Worm (Caenorhabditis elegans) whole organism, young adult: ENCODE measurements around the gene F35E12.10.
A peak's percentile ranks its signal among the peaks of the same experiment; 100 is the strongest.

ENCODE experiments used
- B0019.2 ChIP-seq: fragments of 200-800 bp; sonication (Bioruptor generic); conservative IDR thresholded peaks from 2 replicates; pipeline ENCODE4 v1.3.6; 2022; ENCODE audit warnings: missing genetic modification reagents, missing genetic modification characterization, missing compliant biosample characterization
- D2030.7 ChIP-seq: fragments of 200-800 bp; sonication (Bioruptor generic); IDR thresholded peaks from 2 replicates; pipeline ENCODE4 v1.3.6; 2022; ENCODE audit warnings: missing genetic modification reagents, missing genetic modification characterization, missing compliant biosample characterization
- F23B12.7 ChIP-seq: sonication (generic microtip); optimal IDR thresholded peaks from 2 replicates; lab custom pipeline; 2017; ENCODE audit warnings: missing genetic modification characterization, mild to moderate bottlenecking, missing compliant biosample characterization, antibody characterized with exemption, moderate library complexity; ENCODE audit not compliant: insufficient read depth
- F33H1.4 ChIP-seq: fragments of 200-800 bp; sonication (Bioruptor generic); IDR thresholded peaks from 2 replicates; pipeline ENCODE4 v1.3.6; 2022; ENCODE audit warnings: missing genetic modification reagents, missing genetic modification characterization, missing compliant biosample characterization
- F37B4.10 ChIP-seq: fragments of 200-800 bp; sonication (Bioruptor generic); IDR thresholded peaks from 2 replicates; pipeline ENCODE4 v1.3.6; 2022; ENCODE audit warnings: missing genetic modification characterization, missing compliant biosample characterization
- ama-1 ChIP-seq, 3 experiments: fragments of 150-350 bp in 1 of 3; sonication (generic microtip) in 2 of 3; optimal IDR thresholded peaks; 2 replicates each; lab custom pipeline; 2014 to 2018; ENCODE audit warnings: missing biosample characterization in 2 of 3, missing genetic modification characterization in 2 of 3, missing genetic modification reagents in 2 of 3
- atf-7 ChIP-seq: sonication (generic microtip); optimal IDR thresholded peaks from 2 replicates; lab custom pipeline; 2017; ENCODE audit warnings: mild to moderate bottlenecking, missing genetic modification characterization, missing compliant biosample characterization
- attf-5 ChIP-seq: fragments of 200-800 bp; sonication (Bioruptor generic); optimal IDR thresholded peaks from 2 replicates; lab custom pipeline; 2018; ENCODE audit warnings: mild to moderate bottlenecking, missing genetic modification characterization, missing compliant biosample characterization
- bed-2 ChIP-seq: fragments of 200-800 bp; sonication (Bioruptor generic); IDR thresholded peaks from 2 replicates; pipeline ENCODE4 v1.3.6; 2022; ENCODE audit warnings: missing genetic modification reagents, missing genetic modification characterization, missing compliant biosample characterization
- ceh-100 ChIP-seq: fragments of 200-800 bp; sonication (Bioruptor generic); IDR thresholded peaks from 2 replicates; pipeline ENCODE4 v1.3.6; 2022; ENCODE audit warnings: missing genetic modification reagents, missing genetic modification characterization, missing compliant biosample characterization
- ceh-58 ChIP-seq: fragments of 200-800 bp; sonication (Bioruptor generic); IDR thresholded peaks from 2 replicates; pipeline ENCODE4 v1.3.6; 2022; ENCODE audit warnings: missing genetic modification characterization, missing compliant biosample characterization
- die-1 ChIP-seq: sonication (generic microtip); optimal IDR thresholded peaks from 2 replicates; lab custom pipeline; 2016; ENCODE audit warnings: missing genotype, mild to moderate bottlenecking, missing genetic modification characterization, missing compliant biosample characterization
- dox-1 ChIP-seq: fragments of 200-800 bp; sonication (Bioruptor generic); IDR thresholded peaks from 2 replicates; pipeline ENCODE4 v1.3.6; 2022; ENCODE audit warnings: missing genetic modification reagents, missing genetic modification characterization, missing compliant biosample characterization
- efl-1 ChIP-seq: fragments of 150-350 bp; optimal IDR thresholded peaks from 2 replicates; lab custom pipeline; 2014; ENCODE audit warnings: missing biosample characterization, missing genetic modification reagents, missing genetic modification characterization
- hmg-1.2 ChIP-seq: fragments of 200-800 bp; sonication (Bioruptor generic); IDR thresholded peaks from 2 replicates; pipeline ENCODE4 v1.3.6; 2022; ENCODE audit warnings: missing genetic modification reagents, missing genetic modification characterization, missing compliant biosample characterization
- hsf-1 ChIP-seq: fragments of 200-800 bp; sonication (Bioruptor generic); IDR thresholded peaks from 2 replicates; pipeline ENCODE4 v1.3.6; 2022; ENCODE audit warnings: missing genetic modification reagents, missing genetic modification characterization, missing compliant biosample characterization
- lin-35 ChIP-seq, 3 experiments: fragments of 150-350 bp in 2 of 3; sonication (generic microtip) in 1 of 3; optimal IDR thresholded peaks; 2 replicates each; lab custom pipeline; 2014 to 2018; ENCODE audit warnings: missing biosample characterization in 3 of 3, missing genetic modification characterization in 3 of 3, missing genetic modification reagents in 3 of 3
- lir-1 ChIP-seq: fragments of 200-800 bp; sonication (Bioruptor generic); conservative IDR thresholded peaks from 2 replicates; pipeline ENCODE4 v1.3.6; 2022; ENCODE audit warnings: missing genetic modification reagents, missing genetic modification characterization, missing compliant biosample characterization
- lsl-1 ChIP-seq: fragments of 200-800 bp; sonication (Bioruptor generic); optimal IDR thresholded peaks from 2 replicates; lab custom pipeline; 2018; ENCODE audit warnings: mild to moderate bottlenecking, missing genetic modification characterization, moderate library complexity, missing compliant biosample characterization
- madf-6 ChIP-seq: fragments of 200-800 bp; sonication (Bioruptor generic); IDR thresholded peaks from 2 replicates; pipeline ENCODE4 v1.3.6; 2022; ENCODE audit warnings: missing genetic modification reagents, missing genetic modification characterization, missing compliant biosample characterization
- madf-8 ChIP-seq: fragments of 200-800 bp; sonication (Bioruptor generic); conservative IDR thresholded peaks from 2 replicates; pipeline ENCODE4 v1.3.6; 2022; ENCODE audit warnings: missing genetic modification reagents, missing genetic modification characterization, missing compliant biosample characterization
- mcd-1 ChIP-seq: fragments of 200-800 bp; sonication (Bioruptor generic); IDR thresholded peaks from 2 replicates; pipeline ENCODE4 v1.3.6; 2022; ENCODE audit warnings: missing genetic modification reagents, missing genetic modification characterization, missing compliant biosample characterization
- nhr-80 ChIP-seq: sonication (generic microtip); optimal IDR thresholded peaks from 2 replicates; lab custom pipeline; 2016; ENCODE audit warnings: missing genetic modification characterization, missing compliant biosample characterization
- pha-4 ChIP-seq: fragments of 150-350 bp; sonication (generic microtip); optimal IDR thresholded peaks from 2 replicates; lab custom pipeline; 2014; ENCODE audit warnings: missing biosample characterization, missing genetic modification reagents, missing genetic modification characterization
- repo-1 ChIP-seq: sonication (generic microtip); optimal IDR thresholded peaks from 2 replicates; lab custom pipeline; 2017; ENCODE audit warnings: mild to moderate bottlenecking, missing genetic modification characterization, missing compliant biosample characterization
- sdz-38 ChIP-seq: sonication (generic microtip); optimal IDR thresholded peaks from 2 replicates; lab custom pipeline; 2016; ENCODE audit warnings: missing genotype, missing genetic modification characterization, missing compliant biosample characterization
- sea-2 ChIP-seq: fragments of 200-800 bp; sonication (Bioruptor generic); IDR thresholded peaks from 2 replicates; pipeline ENCODE4 v1.3.6; 2022; ENCODE audit warnings: missing genetic modification characterization, missing compliant biosample characterization
- snpc-1.3 ChIP-seq: sonication (generic microtip); optimal IDR thresholded peaks from 2 replicates; lab custom pipeline; 2017; ENCODE audit warnings: missing genetic modification characterization, mild to moderate bottlenecking, missing compliant biosample characterization, antibody characterized with exemption, moderate library complexity, missing genotype, missing genetic modification reagents; ENCODE audit not compliant: insufficient read depth
- snpc-3.4 ChIP-seq: sonication (generic microtip); optimal IDR thresholded peaks from 2 replicates; lab custom pipeline; 2017; ENCODE audit warnings: missing genetic modification characterization, mild to moderate bottlenecking, missing compliant biosample characterization, antibody characterized with exemption, moderate library complexity, missing genotype, missing genetic modification reagents
- snpc-4 ChIP-seq, 5 experiments: fragments of 150-350 bp in 1 of 5; sonication (generic microtip) in 4 of 5; optimal IDR thresholded peaks; 2 replicates each; lab custom pipeline; 2014 to 2018; ENCODE audit warnings: missing genetic modification characterization in 5 of 5, missing biosample characterization in 3 of 5, antibody characterized with exemption in 2 of 5, mild to moderate bottlenecking in 2 of 5, missing compliant biosample characterization in 2 of 5, missing genotype in 2 of 5, moderate library complexity in 2 of 5, missing genetic modification reagents in 1 of 5
- tlf-1 ChIP-seq: fragments of 200-800 bp; sonication (Bioruptor generic); optimal IDR thresholded peaks from 2 replicates; lab custom pipeline; 2018; ENCODE audit warnings: mild to moderate bottlenecking, missing genetic modification characterization, missing compliant biosample characterization
- unc-130 ChIP-seq: sonication (generic microtip); optimal IDR thresholded peaks from 2 replicates; lab custom pipeline; 2016; ENCODE audit warnings: missing genetic modification reagents, missing genetic modification characterization, missing compliant biosample characterization
- xnd-1 ChIP-seq: sonication (generic microtip); optimal IDR thresholded peaks from 2 replicates; lab custom pipeline; 2016; ENCODE audit warnings: missing genotype, missing genetic modification reagents, missing genetic modification characterization, missing compliant biosample characterization
- ztf-28 ChIP-seq: fragments of 200-800 bp; sonication (Bioruptor generic); IDR thresholded peaks from 2 replicates; pipeline ENCODE4 v1.3.6; 2022; ENCODE audit warnings: missing genetic modification reagents, missing genetic modification characterization, missing compliant biosample characterization
- ztf-3 ChIP-seq: fragments of 200-800 bp; sonication (Bioruptor generic); optimal IDR thresholded peaks from 2 replicates; lab custom pipeline; 2018; ENCODE audit warnings: mild to moderate bottlenecking, missing genetic modification characterization, missing compliant biosample characterization

F35E12.10 gene

ce11 chrV:13787948-13788681 lies 39.6 kb upstream of the F35E12.10 start:
- TF ChIP-seq nhr-80 (tag; lab: Kevin White, UChicago) (peak; percentile 68), F23B12.7 (tag; lab: Kevin White, UChicago) (no peak), lin-35 (GFP tag; optimal IDR thresholded peaks at IDR 0.05; lab: Kevin White, UChicago) (peak in 1 of 3 experiments; percentile 6), hsf-1 (GFP tag; lab: Robert Waterston, UW) (no peak)
- TF ChIP-seq, all 124 proteins: peak for 2

- TF ChIP-seq F33H1.4 (GFP tag; lab: Robert Waterston, UW), result peak; percentile 89
- TF ChIP-seq tlf-1 (GFP tag; lab: Kevin White, UChicago), result peak; percentile 28
- peak; percentile 13 for TF ChIP-seq attf-5
- peak; percentile 79 for TF ChIP-seq madf-6 (GFP tag; lab: Robert Waterston, UW)
- TF ChIP-seq ztf-28, result no peak
- no peak for TF ChIP-seq die-1 (tag; lab: Kevin White, UChicago)
- no peak for TF ChIP-seq sea-2 (GFP tag; lab: Robert Waterston, UW)
- peak; percentile 20 for TF ChIP-seq snpc-4 (GFP tag; optimal IDR thresholded peaks at IDR 0.05; lab: Kevin White, UChicago)
- TF ChIP-seq snpc-4 (tag; optimal IDR thresholded peaks at IDR 0.05; lab: Kevin White, UChicago), result peak in 2 of 4 experiments; percentile 18 to 42
- TF ChIP-seq nhr-80 (tag; lab: Kevin White, UChicago), result peak; percentile 33
- peak; percentile 14; the same call in 1 of the 2 replicates for TF ChIP-seq mcd-1
- peak; percentile 75 for TF ChIP-seq pha-4 (tag; lab: Kevin White, UChicago)
- TF ChIP-seq D2030.7 (GFP tag; lab: Robert Waterston, UW), result peak; percentile 25; the same call in 1 of the 2 replicates
- TF ChIP-seq ztf-3 (GFP tag; lab: Kevin White, UChicago), result no peak
- TF ChIP-seq hsf-1 (GFP tag; lab: Robert Waterston, UW), result peak; percentile 76
- peak; percentile 27 for TF ChIP-seq snpc-3.4 (tag; lab: Kevin White, UChicago)
- TF ChIP-seq xnd-1 (tag; lab: Kevin White, UChicago), result peak; percentile 54
- TF ChIP-seq bed-2 (GFP tag; lab: Robert Waterston, UW), result no peak
- peak; percentile 9 for TF ChIP-seq snpc-1.3 (tag; lab: Kevin White, UChicago)
- peak; percentile 53; the same call in 1 of the 2 replicates for TF ChIP-seq dox-1 (GFP tag; lab: Robert Waterston, UW)
- peak; percentile 59 for TF ChIP-seq madf-8 (GFP tag; lab: Robert Waterston, UW)
- peak; percentile 88 for TF ChIP-seq lsl-1 (GFP tag; lab: Kevin White, UChicago)
- TF ChIP-seq hmg-1.2 (GFP tag; lab: Robert Waterston, UW), result peak; percentile 35; the same call in 1 of the 2 replicates
- TF ChIP-seq, all 124 proteins: peak for 17
These were observed 38.8 kb upstream of the F35E12.10 start, which contains the start of the genes F53C11.4 and F53C11.5 for ce11 chrV:13787225-13787898. Gene F53C11.4 (minus strand): TSS chrV:13787352. Gene F53C11.5 (plus strand): TSS chrV:13787549.

ce11 chrV:13785767-13786166 lies 37.2 kb upstream of the F35E12.10 start:
- no peak for TF ChIP-seq efl-1 (GFP tag; lab: Kevin White, UChicago)
- no peak for TF ChIP-seq ceh-100 (GFP tag; lab: Robert Waterston, UW)
- TF ChIP-seq B0019.2, result no peak
- no peak for TF ChIP-seq hsf-1 (GFP tag; lab: Robert Waterston, UW)
- TF ChIP-seq sdz-38 (tag; lab: Kevin White, UChicago), result no peak
- TF ChIP-seq F37B4.10 (GFP tag; lab: Robert Waterston, UW), result no peak
- TF ChIP-seq lir-1 (GFP tag; lab: Robert Waterston, UW), result no peak
- TF ChIP-seq unc-130 (GFP tag; lab: Kevin White, UChicago), result no peak
- no peak for TF ChIP-seq repo-1 (tag; lab: Kevin White, UChicago)
- TF ChIP-seq ceh-58 (GFP tag; lab: Robert Waterston, UW), result no peak
- no peak for TF ChIP-seq atf-7 (tag; lab: Kevin White, UChicago)
- TF ChIP-seq ama-1 (optimal IDR thresholded peaks at IDR 0.05; lab: Kevin White, UChicago), result no peak
- no peak for TF ChIP-seq ama-1 (GFP tag; optimal IDR thresholded peaks at IDR 0.05; lab: Kevin White, UChicago)
- TF ChIP-seq, all 124 proteins: peak for 0
